Worm (Caenorhabditis elegans) whole organism, early embryonic: ENCODE results near the gene F35C11.5.

ENCODE experiments used
- F13C5.2 ChIP-seq: sonication (generic microtip); optimal IDR thresholded peaks from 2 replicates; lab custom pipeline; 2017; ENCODE audit warnings: mild to moderate bottlenecking, missing genetic modification characterization, inconsistent platforms, missing compliant biosample characterization
- aly-1 ChIP-seq: sonication (generic microtip); optimal IDR thresholded peaks from 2 replicates; lab custom pipeline; 2016; ENCODE audit warnings: missing genetic modification characterization, missing compliant biosample characterization
- ama-1 ChIP-seq: fragments of 150-350 bp; optimal IDR thresholded peaks from 2 replicates; lab custom pipeline; 2014
- ceh-13 ChIP-seq: fragments of 200-800 bp; sonication (Bioruptor generic); optimal IDR thresholded peaks from 2 replicates; lab custom pipeline; 2018; ENCODE audit warnings: mild to moderate bottlenecking, missing genetic modification characterization, missing compliant biosample characterization
- ceh-36 ChIP-seq: sonication (generic microtip); optimal IDR thresholded peaks from 2 replicates; lab custom pipeline; 2016; ENCODE audit warnings: missing genetic modification characterization, inconsistent platforms, missing compliant biosample characterization
- ets-7 ChIP-seq: sonication (generic microtip); optimal IDR thresholded peaks from 2 replicates; lab custom pipeline; 2016; ENCODE audit warnings: missing genotype, missing genetic modification characterization, missing compliant biosample characterization
- flt-1 ChIP-seq: fragments of 200-800 bp; sonication (Bioruptor generic); IDR thresholded peaks from 2 replicates; pipeline ENCODE4 v1.3.6; 2022; ENCODE audit warnings: missing genetic modification characterization, missing compliant biosample characterization
- hmbx-1 ChIP-seq: sonication (generic microtip); optimal IDR thresholded peaks from 2 replicates; lab custom pipeline; 2016; ENCODE audit warnings: mild to moderate bottlenecking, missing genetic modification characterization, missing compliant biosample characterization
- pes-1 ChIP-seq: fragments of 200-800 bp; sonication (Bioruptor generic); IDR thresholded peaks from 2 replicates; pipeline ENCODE4 v1.3.6; 2022; ENCODE audit warnings: missing genetic modification reagents, missing genetic modification characterization, missing compliant biosample characterization
- sea-1 ChIP-seq: fragments of 200-800 bp; sonication (Bioruptor generic); conservative IDR thresholded peaks from 2 replicates; pipeline ENCODE4 v1.3.6; 2022; ENCODE audit warnings: missing genetic modification characterization, missing compliant biosample characterization
- tra-4 ChIP-seq: sonication (generic microtip); optimal IDR thresholded peaks from 2 replicates; lab custom pipeline; 2017; ENCODE audit warnings: missing genetic modification characterization, missing compliant biosample characterization

DNA sequence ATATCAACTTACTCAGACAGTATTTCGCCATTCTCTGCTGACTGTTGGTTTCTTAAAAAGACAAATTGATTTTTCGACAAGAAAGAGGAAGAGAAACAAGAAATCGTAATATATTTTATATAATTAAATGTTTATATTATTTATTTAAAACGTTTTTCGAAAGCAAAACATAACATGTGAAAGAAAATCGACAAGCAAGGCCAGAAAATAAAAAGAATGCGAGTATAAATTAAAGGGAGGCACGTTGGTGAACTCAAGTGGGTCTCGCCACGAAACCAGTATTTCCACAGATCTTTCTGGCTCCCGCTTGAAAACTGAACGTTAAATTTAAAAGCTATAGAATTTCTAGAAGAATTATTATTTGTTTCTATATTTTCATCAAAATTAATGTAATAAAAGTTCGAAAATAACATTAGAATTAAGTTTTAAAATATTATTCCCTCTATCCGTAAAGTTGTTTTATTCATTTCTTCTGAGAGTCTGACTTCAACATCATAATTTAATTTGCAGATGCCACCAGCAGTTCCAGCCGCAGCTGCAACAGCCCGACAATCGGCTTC is 29.7 kb downstream of the F35C11.5 start, which contains the start of the genes nst-1 and cct-4:
- TF ChIP-seq ceh-36 (no peak), sea-1 (no peak), flt-1 (no peak), aly-1 (tag; lab: Kevin White, UChicago) (no peak), hmbx-1 (tag; lab: Kevin White, UChicago) (no peak), F13C5.2 (tag; lab: Kevin White, UChicago) (no peak), ama-1 (lab: Kevin White, UChicago) (no peak), pes-1 (GFP tag; lab: Robert Waterston, UW) (no peak), ets-7 (tag; lab: Kevin White, UChicago) (no peak), tra-4 (tag; lab: Kevin White, UChicago) (no peak), ceh-13 (GFP tag; lab: Kevin White, UChicago) (no peak)
